Worm (Caenorhabditis elegans) whole organism, L4/young adult: Measurements from ENCODE around the gene K07G6.1.

Experiments
- W03F9.2 ChIP-seq: fragments of 150-350 bp; optimal IDR thresholded peaks from 2 replicates; lab custom pipeline; 2014; ENCODE audit warnings: missing biosample characterization, missing genetic modification characterization
- dao-5 ChIP-seq: sonication (generic microtip); optimal IDR thresholded peaks from 2 replicates; lab custom pipeline; 2016; ENCODE audit warnings: missing genotype, missing genetic modification characterization, moderate library complexity, missing compliant biosample characterization
- him-1 ChIP-seq: sonication (generic microtip); optimal IDR thresholded peaks from 2 replicates; lab custom pipeline; 2016; ENCODE audit warnings: missing genotype, missing genetic modification reagents, missing genetic modification characterization, missing compliant biosample characterization

DNA sequence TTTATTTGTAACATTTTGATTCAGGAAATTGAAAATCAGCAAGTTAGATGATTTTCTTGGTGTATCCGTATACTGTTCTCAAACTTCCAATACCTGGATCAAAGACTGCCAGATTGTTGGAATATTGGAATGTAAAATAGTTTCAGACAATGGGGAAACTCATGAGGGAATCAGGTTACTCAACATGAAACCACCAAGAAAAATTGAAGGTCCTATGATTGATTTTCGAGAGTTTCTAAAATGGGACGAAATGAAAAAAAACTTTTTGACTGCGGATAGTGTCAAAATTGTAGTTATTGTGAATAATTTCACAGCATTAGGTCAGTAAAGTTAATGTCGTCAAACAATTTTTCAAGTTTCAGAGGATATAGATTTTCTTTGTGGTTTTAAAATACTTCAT is 30.4 kb downstream of the K07G6.1 start, which contains the start of gene math-3:
- no peak for TF ChIP-seq him-1
- no peak for TF ChIP-seq W03F9.2
- no peak for TF ChIP-seq dao-5 (tag; lab: Kevin White, UChicago)
